Fruit fly (Drosophila melanogaster) whole organism, embryonic: ENCODE results near the gene Acat1.

Experiments used
- Abd-B ChIP-seq: fragments of 200-800 bp; sonication (Bioruptor generic); optimal IDR thresholded peaks from 2 replicates; lab custom pipeline; 2018; ENCODE audit warnings: missing biosample characterization, mild to moderate bottlenecking, missing genetic modification characterization, moderate library complexity
- B-H2 ChIP-seq: fragments of 200-800 bp; sonication (Bioruptor generic); optimal IDR thresholded peaks from 2 replicates; lab custom pipeline; 2018; ENCODE audit warnings: missing biosample characterization, mild to moderate bottlenecking, missing genetic modification characterization
- C15 ChIP-seq: fragments of 200-800 bp; sonication (Bioruptor generic); IDR thresholded peaks from 3 replicates; pipeline ENCODE4 v1.3.6; 2022; ENCODE audit warnings: missing biosample characterization, missing genetic modification characterization
- CG10543 ChIP-seq: fragments of 200-800 bp; sonication (Bioruptor generic); optimal IDR thresholded peaks from 3 replicates; lab custom pipeline; 2017; ENCODE audit warnings: missing biosample characterization, mild to moderate bottlenecking, missing genetic modification characterization, moderate library complexity
- CG12071 ChIP-seq: fragments of 200-800 bp; sonication (Bioruptor generic); optimal IDR thresholded peaks from 3 replicates; lab custom pipeline; 2018; ENCODE audit warnings: missing biosample characterization, mild to moderate bottlenecking, missing genetic modification characterization
- CG13123 ChIP-seq: fragments of 200-800 bp; sonication (Bioruptor generic); optimal IDR thresholded peaks from 2 replicates; lab custom pipeline; 2016; ENCODE audit warnings: missing biosample characterization, missing genetic modification characterization
- CG14050 ChIP-seq: fragments of 200-800 bp; sonication (Bioruptor generic); IDR thresholded peaks from 3 replicates; pipeline ENCODE4 v1.3.6; 2022; ENCODE audit warnings: missing biosample characterization, missing genetic modification characterization
- CG15601 ChIP-seq: fragments of 200-800 bp; sonication (Bioruptor generic); optimal IDR thresholded peaks from 3 replicates; lab custom pipeline; 2019; ENCODE audit warnings: missing biosample characterization, mild to moderate bottlenecking, missing genetic modification characterization, moderate library complexity
- CG1602 ChIP-seq: fragments of 200-800 bp; sonication (Bioruptor generic); optimal IDR thresholded peaks from 3 replicates; lab custom pipeline; 2016; ENCODE audit warnings: missing biosample characterization, missing genetic modification characterization
- CG1603 ChIP-seq: fragments of 200-800 bp; sonication (Bioruptor generic); optimal IDR thresholded peaks from 2 replicates; lab custom pipeline; 2019; ENCODE audit warnings: missing biosample characterization, mild to moderate bottlenecking, missing genetic modification characterization, moderate library complexity
- CG16815 ChIP-seq: fragments of 200-800 bp; sonication (Bioruptor generic); optimal IDR thresholded peaks from 3 replicates; lab custom pipeline; 2017; ENCODE audit warnings: missing biosample characterization, mild to moderate bottlenecking, missing genetic modification characterization
- CG17186 ChIP-seq: fragments of 200-800 bp; sonication (Bioruptor generic); optimal IDR thresholded peaks from 3 replicates; lab custom pipeline; 2017; ENCODE audit warnings: missing biosample characterization, missing genetic modification reagents, missing genetic modification characterization
- CG17568 ChIP-seq: fragments of 200-800 bp; sonication (Bioruptor generic); optimal IDR thresholded peaks from 2 replicates; lab custom pipeline; 2018; ENCODE audit warnings: missing biosample characterization, mild to moderate bottlenecking, missing genetic modification characterization, moderate library complexity
- CG18599 ChIP-seq: fragments of 200-800 bp; sonication (Bioruptor generic); optimal IDR thresholded peaks from 3 replicates; lab custom pipeline; 2017; ENCODE audit warnings: missing biosample characterization, missing genetic modification characterization, mild to moderate bottlenecking, moderate library complexity, missing genetic modification reagents
- CG2116 ChIP-seq: fragments of 200-800 bp; sonication (Bioruptor generic); optimal IDR thresholded peaks from 3 replicates; lab custom pipeline; 2018; ENCODE audit warnings: missing biosample characterization, mild to moderate bottlenecking, missing genetic modification characterization
- CG2712 ChIP-seq: fragments of 200-800 bp; optimal IDR thresholded peaks from 3 replicates; lab custom pipeline; 2019; ENCODE audit warnings: missing biosample characterization, mild to moderate bottlenecking, missing genetic modification characterization, moderate library complexity
- CG3847 ChIP-seq: fragments of 200-800 bp; sonication (Bioruptor generic); IDR thresholded peaks from 2 replicates; pipeline ENCODE4 v1.3.6; 2022; ENCODE audit warnings: missing biosample characterization, missing genetic modification characterization
- CG4328 ChIP-seq: fragments of 200-800 bp; sonication (Bioruptor generic); optimal IDR thresholded peaks from 3 replicates; lab custom pipeline; 2017; ENCODE audit warnings: missing biosample characterization, missing genetic modification reagents, missing genetic modification characterization
- CG4404 ChIP-seq: fragments of 200-800 bp; sonication (Bioruptor generic); IDR thresholded peaks from 2 replicates; pipeline ENCODE4 v1.3.6; 2022; ENCODE audit warnings: missing biosample characterization, missing genetic modification characterization
- CG4707 ChIP-seq: fragments of 200-800 bp; sonication (Bioruptor generic); optimal IDR thresholded peaks from 2 replicates; lab custom pipeline; 2018; ENCODE audit warnings: missing biosample characterization, mild to moderate bottlenecking, missing genetic modification characterization, moderate library complexity
- CG5245 ChIP-seq: fragments of 200-800 bp; sonication (Bioruptor generic); optimal IDR thresholded peaks from 3 replicates; lab custom pipeline; 2016; ENCODE audit warnings: missing biosample characterization, missing genetic modification characterization
- CG6683 ChIP-seq: fragments of 200-800 bp; sonication (Bioruptor generic); optimal IDR thresholded peaks from 2 replicates; lab custom pipeline; 2017; ENCODE audit warnings: missing biosample characterization, mild to moderate bottlenecking, missing genetic modification characterization, missing genetic modification reagents
- CG7745 ChIP-seq: fragments of 200-800 bp; sonication (Bioruptor generic); optimal IDR thresholded peaks from 2 replicates; lab custom pipeline; 2018; ENCODE audit warnings: missing biosample characterization, mild to moderate bottlenecking, missing genetic modification characterization, moderate library complexity
- CG8478 ChIP-seq: fragments of >200 bp; optimal IDR thresholded peaks from 2 replicates; lab custom pipeline; 2018
- CG8765 ChIP-seq: fragments of 200-800 bp; sonication (Bioruptor generic); IDR thresholded peaks from 2 replicates; pipeline ENCODE4 v1.3.6; 2022; ENCODE audit warnings: missing biosample characterization, missing genetic modification characterization
- CkIIα-i1 ChIP-seq: fragments of 200-800 bp; sonication (Bioruptor generic); IDR thresholded peaks from 2 replicates; pipeline ENCODE4 v1.3.6; 2022; ENCODE audit warnings: missing biosample characterization, missing genetic modification characterization
- Deaf1 ChIP-seq: fragments of 200-800 bp; optimal IDR thresholded peaks from 3 replicates; lab custom pipeline; 2019; ENCODE audit warnings: missing biosample characterization, mild to moderate bottlenecking, missing genetic modification characterization, moderate library complexity
- Doc3 ChIP-seq: fragments of 200-800 bp; sonication (Bioruptor generic); IDR thresholded peaks from 3 replicates; pipeline ENCODE4 v1.3.6; 2022; ENCODE audit warnings: missing biosample characterization, missing genetic modification characterization; ENCODE audit not compliant: partially characterized antibody
- E2f1 ChIP-seq: fragments of 200-800 bp; sonication (Bioruptor generic); IDR thresholded peaks from 2 replicates; pipeline ENCODE4 v1.3.6; 2022; ENCODE audit warnings: missing biosample characterization, missing genetic modification characterization
- HLH54F ChIP-seq: fragments of 200-800 bp; sonication (Bioruptor generic); optimal IDR thresholded peaks from 3 replicates; lab custom pipeline; 2016; ENCODE audit warnings: missing biosample characterization, missing genetic modification characterization
- Ssrp ChIP-seq: fragments of 200-800 bp; sonication (Bioruptor generic); optimal IDR thresholded peaks from 2 replicates; lab custom pipeline; 2018; ENCODE audit warnings: missing biosample characterization, mild to moderate bottlenecking, missing genetic modification characterization, moderate library complexity
- YL-1 ChIP-seq: fragments of 200-800 bp; sonication (Bioruptor generic); optimal IDR thresholded peaks from 3 replicates; lab custom pipeline; 2017; ENCODE audit warnings: missing biosample characterization, mild to moderate bottlenecking, missing genetic modification characterization
- ab ChIP-seq: fragments of 200-800 bp; sonication (Bioruptor generic); optimal IDR thresholded peaks from 2 replicates; lab custom pipeline; 2016; ENCODE audit warnings: missing biosample characterization, missing genetic modification characterization
- ato ChIP-seq: fragments of 200-800 bp; sonication (Bioruptor generic); IDR thresholded peaks from 2 replicates; pipeline ENCODE4 v1.3.6; 2022; ENCODE audit warnings: missing biosample characterization, missing genetic modification characterization; ENCODE audit not compliant: partially characterized antibody
- bbx ChIP-seq: fragments of 200-800 bp; sonication (Bioruptor generic); IDR thresholded peaks from 2 replicates; pipeline ENCODE4 v1.3.6; 2022; ENCODE audit warnings: missing biosample characterization, missing genetic modification characterization; ENCODE audit not compliant: partially characterized antibody
- bowl ChIP-seq: fragments of 200-800 bp; sonication (Bioruptor generic); IDR thresholded peaks from 2 replicates; pipeline ENCODE4 v1.3.6; 2022; ENCODE audit warnings: missing biosample characterization, missing genetic modification characterization
- br ChIP-seq: fragments of >200 bp; optimal IDR thresholded peaks from 2 replicates; lab custom pipeline; 2017
- ci ChIP-seq: fragments of 200-800 bp; sonication (Bioruptor generic); IDR thresholded peaks from 3 replicates; pipeline ENCODE4 v1.3.6; 2022; ENCODE audit warnings: missing biosample characterization, missing genetic modification characterization
- dmrt11E ChIP-seq: fragments of 200-800 bp; sonication (Bioruptor generic); optimal IDR thresholded peaks from 3 replicates; lab custom pipeline; 2018; ENCODE audit warnings: missing biosample characterization, mild to moderate bottlenecking, missing genetic modification characterization, moderate library complexity
- ewg ChIP-seq: fragments of 200-800 bp; sonication (Bioruptor generic); optimal IDR thresholded peaks from 3 replicates; lab custom pipeline; 2017; ENCODE audit warnings: mild to moderate bottlenecking, missing biosample characterization, missing genetic modification reagents, missing genetic modification characterization
- fd3F ChIP-seq: fragments of 200-800 bp; sonication (Bioruptor generic); optimal IDR thresholded peaks from 2 replicates; lab custom pipeline; 2018; ENCODE audit warnings: missing biosample characterization, mild to moderate bottlenecking, missing genetic modification characterization, moderate library complexity
- hkb ChIP-seq, 2 experiments: fragments of 200-800 bp in 1 of 2; fragments of >200 bp in 1 of 2; sonication (Bioruptor generic) in 1 of 2; IDR thresholded peaks in 1 of 2; optimal IDR thresholded peaks in 1 of 2; 2 replicates each; pipeline versions ENCODE4 v1.3.6 to Lab custom; 2017 to 2022; ENCODE audit warnings: missing biosample characterization in 1 of 2, missing genetic modification characterization in 1 of 2
- ind ChIP-seq: fragments of 200-800 bp; sonication (Bioruptor generic); optimal IDR thresholded peaks from 3 replicates; lab custom pipeline; 2016; ENCODE audit warnings: missing biosample characterization, missing genetic modification characterization
- inv ChIP-seq: fragments of 200-800 bp; sonication (Bioruptor generic); IDR thresholded peaks from 2 replicates; pipeline ENCODE4 v1.3.6; 2022; ENCODE audit warnings: missing biosample characterization, missing genetic modification characterization; ENCODE audit not compliant: partially characterized antibody
- nom ChIP-seq: fragments of 200-800 bp; sonication (Bioruptor generic); optimal IDR thresholded peaks from 2 replicates; lab custom pipeline; 2017; ENCODE audit warnings: missing biosample characterization, missing genetic modification characterization, mild to moderate bottlenecking, moderate library complexity, missing genetic modification reagents
- org-1 ChIP-seq: fragments of 200-800 bp; sonication (Bioruptor generic); optimal IDR thresholded peaks from 2 replicates; lab custom pipeline; 2017; ENCODE audit warnings: missing biosample characterization, missing genetic modification characterization
- pfk ChIP-seq: fragments of 200-800 bp; sonication (Bioruptor generic); optimal IDR thresholded peaks from 2 replicates; lab custom pipeline; 2018; ENCODE audit warnings: missing biosample characterization, mild to moderate bottlenecking, missing genetic modification characterization, moderate library complexity
- pnt ChIP-seq: fragments of 200-800 bp; sonication (Bioruptor generic); optimal IDR thresholded peaks from 3 replicates; lab custom pipeline; 2016; ENCODE audit warnings: missing biosample characterization, missing genetic modification characterization
- repo ChIP-seq: fragments of 200-800 bp; sonication (Bioruptor generic); optimal IDR thresholded peaks from 2 replicates; lab custom pipeline; 2016; ENCODE audit warnings: missing biosample characterization, missing genetic modification characterization
- scrt ChIP-seq: fragments of 200-800 bp; sonication (Bioruptor generic); optimal IDR thresholded peaks from 2 replicates; lab custom pipeline; 2018; ENCODE audit warnings: missing biosample characterization, mild to moderate bottlenecking, missing genetic modification characterization, moderate library complexity
- zf30C ChIP-seq: fragments of 200-800 bp; sonication (Bioruptor generic); optimal IDR thresholded peaks from 3 replicates; lab custom pipeline; 2018; ENCODE audit warnings: missing biosample characterization, mild to moderate bottlenecking, missing genetic modification characterization

The Acat1 gene

dm6 chrX:7909482-7909881, 20.9 kb upstream of the Acat1 start (continued):
- TF ChIP-seq CG4404 (GFP tag; lab: Robert Waterston, UW): no peak
- no peak for TF ChIP-seq CkIIα-i1 (GFP tag; lab: Robert Waterston, UW)
- no peak for TF ChIP-seq dmrt11E
- TF ChIP-seq Deaf1 (tag; lab: Kevin White, UChicago): no peak
- TF ChIP-seq CG7745 (tag; lab: Kevin White, UChicago): no peak
- no peak for TF ChIP-seq CG16815 (GFP tag; lab: Kevin White, UChicago)
- TF ChIP-seq repo (GFP tag; lab: Kevin White, UChicago): no peak
- no peak for TF ChIP-seq ci (GFP tag; lab: Robert Waterston, UW)
- no peak for TF ChIP-seq CG15601
- TF ChIP-seq org-1 (GFP tag; lab: Kevin White, UChicago): no peak
- no peak for TF ChIP-seq HLH54F
- no peak for TF ChIP-seq CG1603
- no peak for TF ChIP-seq CG1602 (GFP tag; lab: Kevin White, UChicago)
- no peak for TF ChIP-seq YL-1 (GFP tag; lab: Kevin White, UChicago)
- no peak for TF ChIP-seq CG6683 (GFP tag; lab: Kevin White, UChicago)
- no peak for TF ChIP-seq nom (GFP tag; lab: Kevin White, UChicago)
- TF ChIP-seq ato (GFP tag; lab: Robert Waterston, UW): no peak
- no peak for TF ChIP-seq CG2116 (GFP tag; lab: Kevin White, UChicago)
- TF ChIP-seq pfk (GFP tag; lab: Kevin White, UChicago): no peak
- no peak for TF ChIP-seq CG12071 (GFP tag; lab: Kevin White, UChicago)
- TF ChIP-seq Ssrp (tag; lab: Kevin White, UChicago): no peak
- TF ChIP-seq pnt (GFP tag; lab: Kevin White, UChicago): no peak
- TF ChIP-seq CG3847: no peak
- TF ChIP-seq CG4707: no peak
- TF ChIP-seq ab (GFP tag; lab: Kevin White, UChicago): no peak
- peak; percentile 18 for TF ChIP-seq zf30C (GFP tag; lab: Kevin White, UChicago)
- TF ChIP-seq Abd-B (GFP tag; lab: Kevin White, UChicago): no peak
- TF ChIP-seq bbx (GFP tag; lab: Robert Waterston, UW): no peak
- TF ChIP-seq E2f1 (GFP tag; lab: Robert Waterston, UW): peak; percentile 34; the same call in 1 of the 2 replicates
- TF ChIP-seq CG14050 (GFP tag; lab: Robert Waterston, UW): no peak
- no peak for TF ChIP-seq CG17186 (GFP tag; lab: Kevin White, UChicago)
- peak; percentile 12 for TF ChIP-seq ind
- TF ChIP-seq CG10543 (GFP tag; lab: Kevin White, UChicago): no peak
- peak; percentile 42 for TF ChIP-seq CG18599 (GFP tag; lab: Kevin White, UChicago)
- no peak for TF ChIP-seq C15
- no peak for TF ChIP-seq Doc3 (GFP tag; lab: Robert Waterston, UW)
- TF ChIP-seq fd3F (GFP tag; lab: Kevin White, UChicago): no peak
- TF ChIP-seq CG17568 (GFP tag; lab: Kevin White, UChicago): no peak
- no peak for TF ChIP-seq CG13123 (GFP tag; lab: Kevin White, UChicago)
- TF ChIP-seq bowl: no peak
- TF ChIP-seq scrt: no peak
- no peak for TF ChIP-seq B-H2 (GFP tag; lab: Kevin White, UChicago)
- TF ChIP-seq CG5245: no peak
- no peak for TF ChIP-seq inv (GFP tag; lab: Robert Waterston, UW)
- no peak for TF ChIP-seq CG8478
- TF ChIP-seq CG8765: no peak
- no peak for TF ChIP-seq CG4328
- TF ChIP-seq br (lab: Kevin White, UChicago): no peak
- peak; percentile 7 for TF ChIP-seq CG2712 (tag; lab: Kevin White, UChicago)
- TF ChIP-seq ewg (GFP tag; lab: Kevin White, UChicago): no peak
- TF ChIP-seq hkb (optimal IDR thresholded peaks at IDR 0.05; lab: Kevin White, UChicago): no peak
- TF ChIP-seq hkb (GFP tag; IDR thresholded peaks at IDR 0.05; lab: Robert Waterston, UW): 0 out of 2 replicates have a peak, but pooled peaks have one; percentile 36
